Fruit fly (Drosophila melanogaster): ENCODE data around the gene CG4592.
A peak's percentile ranks its signal among the peaks of the same experiment; 100 is the strongest.

CG4592 gene

DNA sequence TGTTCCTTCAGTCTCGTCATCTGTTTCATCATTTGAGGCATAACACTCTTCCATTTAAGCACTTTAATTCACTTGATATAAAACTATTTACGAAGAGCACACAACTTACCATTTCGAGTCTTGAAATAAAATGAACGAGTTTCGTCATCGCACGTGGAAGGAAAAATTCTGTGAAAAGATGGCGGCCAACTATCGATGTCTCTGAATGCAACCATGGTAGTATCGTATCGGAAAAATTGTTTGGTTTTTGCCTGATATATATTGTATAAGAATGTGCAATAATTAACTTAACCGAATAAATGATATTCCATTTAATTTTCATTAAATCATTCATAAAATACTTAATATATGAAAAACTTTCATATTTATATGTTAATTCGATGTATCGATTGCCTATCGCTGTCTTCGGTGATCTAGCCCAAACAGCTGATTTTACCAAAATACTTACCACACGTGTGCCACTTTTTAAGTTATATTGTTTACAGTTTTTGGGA lies 26.5 kb upstream of the CG4592 start, which contains the start of gene Bka (continued):
- TF ChIP-seq nau (GFP tag; optimal IDR thresholded peaks at IDR 0.05) (peak; percentile 65), CG11247 (GFP tag; IDR thresholded peaks at IDR 0.05) (no peak), Nf-YB (GFP tag; optimal IDR thresholded peaks at IDR 0.05) (peak; percentile 66), lab (GFP tag; optimal IDR thresholded peaks at IDR 0.05) (peak; percentile 72), row (GFP tag; IDR thresholded peaks at IDR 0.05) (peak; percentile 61), CG17829 (tag; optimal IDR thresholded peaks at IDR 0.05) (peak; percentile 73), CG2712 (tag; optimal IDR thresholded peaks at IDR 0.05) (peak; percentile 71), C15 (GFP tag; IDR thresholded peaks at IDR 0.05) (no peak), sqz (GFP tag; optimal IDR thresholded peaks at IDR 0.05) (no peak), Chrac-16 (GFP tag; optimal IDR thresholded peaks at IDR 0.05) (no peak), hb (GFP tag; IDR thresholded peaks at IDR 0.05; ENCODE audit: partially characterized antibody) (peak; percentile 95), tio (GFP tag; optimal IDR thresholded peaks at IDR 0.05) (no peak), Adf1 (GFP tag; IDR thresholded peaks at IDR 0.05) (peak; percentile 10; the same call in 1 of the 2 replicates), CG1647 (GFP tag; optimal IDR thresholded peaks at IDR 0.05) (no peak), kni (GFP tag; optimal IDR thresholded peaks at IDR 0.05) (peak; percentile 51), PHDP (tag; optimal IDR thresholded peaks at IDR 0.05) (peak; percentile 69), sens (GFP tag) (peak; percentile 79), kay (GFP tag; optimal IDR thresholded peaks at IDR 0.05) (no peak), Atf3 (GFP tag; optimal IDR thresholded peaks at IDR 0.05) (no peak), CG11723 (GFP tag; optimal IDR thresholded peaks at IDR 0.05) (no peak), CG5245 (GFP tag; optimal IDR thresholded peaks at IDR 0.05) (no peak), Elba2 (GFP tag; optimal IDR thresholded peaks at IDR 0.05) (no peak), h (optimal IDR thresholded peaks at IDR 0.05) (no peak), Atf6 (GFP tag; IDR thresholded peaks at IDR 0.05) (peak; percentile 33; the same call in 1 of the 2 replicates), H2.0 (GFP tag; IDR thresholded peaks at IDR 0.05) (no peak), Taf1 (GFP tag; IDR thresholded peaks at IDR 0.05) (no peak), CG34422 (GFP tag; IDR thresholded peaks at IDR 0.05) (peak; percentile 55; the same call in 1 of the 3 replicates), CG4730 (GFP tag; IDR thresholded peaks at IDR 0.05) (no peak), lmd (GFP tag; IDR thresholded peaks at IDR 0.05) (no peak), usp (GFP tag; optimal IDR thresholded peaks at IDR 0.05) (no peak), CG10654 (GFP tag; optimal IDR thresholded peaks at IDR 0.05) (no peak), her (GFP tag; optimal IDR thresholded peaks at IDR 0.05) (peak; percentile 40), CHES-1-like (GFP tag; optimal IDR thresholded peaks at IDR 0.05) (no peak), BtbVII (GFP tag; optimal IDR thresholded peaks at IDR 0.05) (peak; percentile 48), HLH3B (GFP tag; IDR thresholded peaks at IDR 0.05) (no peak), CG34376 (GFP tag; optimal IDR thresholded peaks at IDR 0.05) (peak; percentile 85), ase (GFP tag; IDR thresholded peaks at IDR 0.05) (no peak), CG15269 (tag; optimal IDR thresholded peaks at IDR 0.05) (peak; percentile 24), Antp (GFP tag; optimal IDR thresholded peaks at IDR 0.05) (no peak), CG17912 (GFP tag; optimal IDR thresholded peaks at IDR 0.05) (no peak), NC2α (GFP tag; optimal IDR thresholded peaks at IDR 0.05) (no peak), crc (GFP tag; optimal IDR thresholded peaks at IDR 0.05) (no peak), esg (GFP tag; conservative IDR thresholded peaks at IDR 0.05) (no peak), CG13624 (GFP tag; optimal IDR thresholded peaks at IDR 0.05) (peak; percentile 31), unpg (GFP tag; optimal IDR thresholded peaks at IDR 0.05) (peak; percentile 54), ato (GFP tag; IDR thresholded peaks at IDR 0.05; ENCODE audit: partially characterized antibody) (peak; percentile 91)
